Worm (Caenorhabditis elegans): ENCODE measurements around the gene F02H6.3.

F02H6.3 gene

DNA sequence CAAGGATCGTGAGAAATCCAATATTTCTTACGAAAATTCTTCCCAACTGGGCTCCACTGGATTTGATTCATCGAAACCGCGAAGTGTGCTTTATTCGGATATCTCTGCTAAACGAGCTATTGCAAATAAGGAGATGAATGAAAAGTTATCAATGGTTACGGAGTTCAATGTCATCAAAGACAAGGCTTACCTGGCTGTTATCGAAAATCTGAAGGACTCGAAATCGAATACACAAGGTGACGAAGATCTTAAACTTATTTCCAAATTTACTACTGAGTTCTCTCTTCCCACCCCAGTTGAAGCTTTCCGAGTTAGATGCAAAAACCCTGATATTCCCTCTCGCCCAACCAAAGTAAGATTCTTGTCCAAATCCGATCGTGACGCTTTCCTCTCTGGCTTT is 17.0 kb upstream of the F02H6.3 start:
- no peak for TF ChIP-seq efl-1 (optimal IDR thresholded peaks at IDR 0.05)
- TF ChIP-seq efl-1 (GFP tag; optimal IDR thresholded peaks at IDR 0.05 in 1 of 2), result peak in 1 of 2 experiments; percentile 91
- no peak for TF ChIP-seq nhr-11 (tag; optimal IDR thresholded peaks at IDR 0.05)

DNA sequence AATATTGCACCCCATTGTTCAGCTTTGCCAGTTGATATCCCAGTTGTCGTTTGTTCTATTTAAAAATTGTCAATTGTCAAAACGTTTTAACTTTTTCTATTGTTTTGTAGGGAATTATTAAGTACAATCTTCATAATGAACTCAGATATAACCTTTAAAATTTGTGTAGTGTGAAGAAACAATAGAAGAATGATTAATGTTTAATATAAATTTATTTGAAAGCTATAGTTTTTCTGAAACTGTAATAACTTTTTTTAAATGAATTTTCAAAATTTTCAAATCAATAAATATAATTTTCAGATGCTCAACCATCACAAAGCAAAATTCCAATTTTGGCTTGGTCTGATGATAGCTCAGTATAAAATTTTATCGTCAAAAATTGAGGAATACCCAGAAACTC is 11.3 kb upstream of the F02H6.3 start, which contains the start of gene K01G12.22:
Gene K01G12.22 (plus strand): TSS at position 301 of the 400 bp plus-strand sequence.
- no peak for TF ChIP-seq nhr-71 (tag; optimal IDR thresholded peaks at IDR 0.05)
- no peak for TF ChIP-seq rnt-1 (tag; optimal IDR thresholded peaks at IDR 0.05)

DNA sequence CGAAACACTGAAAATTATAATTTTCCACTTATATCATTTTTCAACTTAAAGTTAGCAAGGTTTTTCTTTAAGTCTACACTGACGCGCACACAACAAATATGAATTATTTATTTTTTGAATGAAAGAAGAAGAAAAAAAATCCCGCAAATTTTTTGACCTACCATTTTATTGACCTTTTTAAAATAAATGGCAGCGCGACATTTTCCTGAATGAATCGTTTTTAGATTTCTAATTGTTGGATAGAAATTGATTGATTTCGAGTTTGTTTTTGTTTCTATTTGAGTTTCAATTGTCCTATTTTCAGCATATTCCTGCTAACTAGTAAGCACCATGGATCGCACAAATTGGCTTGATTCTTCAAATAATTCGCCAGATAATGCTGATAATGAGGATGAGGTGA is 10.0 kb upstream of the F02H6.3 start, which contains the start of gene K01G12.3:
Gene K01G12.3 (plus strand): TSS at position 301 of the 400 bp plus-strand sequence.
- TF ChIP-seq ces-1 (GFP tag; optimal IDR thresholded peaks at IDR 0.05) (no peak), isw-1 (GFP tag; IDR thresholded peaks at IDR 0.05) (no peak), C04F5.9 (tag; optimal IDR thresholded peaks at IDR 0.05) (no peak), zag-1 (tag; optimal IDR thresholded peaks at IDR 0.05) (no peak), lin-15B (tag; optimal IDR thresholded peaks at IDR 0.05) (no peak), unc-130 (tag; optimal IDR thresholded peaks at IDR 0.05) (no peak), lin-14 (GFP tag; optimal IDR thresholded peaks at IDR 0.05) (no peak), sox-4 (tag; optimal IDR thresholded peaks at IDR 0.05) (no peak), hpl-2 (GFP tag; optimal IDR thresholded peaks at IDR 0.05) (no peak), lsy-2 (tag; optimal IDR thresholded peaks at IDR 0.05) (no peak), nhr-20 (tag; optimal IDR thresholded peaks at IDR 0.05) (no peak)

DNA sequence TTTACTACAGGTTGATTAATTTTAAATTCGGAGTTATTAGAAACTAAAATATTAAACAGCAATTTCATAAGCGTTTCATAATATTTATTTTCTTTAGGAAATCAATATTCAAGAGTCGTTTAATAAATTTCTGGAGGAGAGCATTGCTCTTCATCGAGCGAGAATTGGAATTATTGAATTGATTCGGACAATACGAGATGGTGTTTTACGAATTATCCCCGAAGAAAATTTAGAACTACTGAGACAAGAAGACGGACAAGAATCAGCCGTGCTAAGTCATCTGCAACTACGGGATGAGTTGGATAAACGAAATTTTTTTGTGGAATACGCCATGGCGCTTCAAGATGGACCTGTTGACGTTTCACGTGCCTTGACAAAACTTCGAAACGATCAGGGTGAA is 8.9 kb upstream of the F02H6.3 start:
- TF ChIP-seq dsc-1 (tag; optimal IDR thresholded peaks at IDR 0.05) (no peak), C34B4.2 (tag; optimal IDR thresholded peaks at IDR 0.05) (no peak), vab-15 (tag; optimal IDR thresholded peaks at IDR 0.05) (no peak), snu-23 (GFP tag; optimal IDR thresholded peaks at IDR 0.05) (no peak), lin-15B (tag; optimal IDR thresholded peaks at IDR 0.05) (no peak), lin-13 (GFP tag; optimal IDR thresholded peaks at IDR 0.05) (no peak)

DNA sequence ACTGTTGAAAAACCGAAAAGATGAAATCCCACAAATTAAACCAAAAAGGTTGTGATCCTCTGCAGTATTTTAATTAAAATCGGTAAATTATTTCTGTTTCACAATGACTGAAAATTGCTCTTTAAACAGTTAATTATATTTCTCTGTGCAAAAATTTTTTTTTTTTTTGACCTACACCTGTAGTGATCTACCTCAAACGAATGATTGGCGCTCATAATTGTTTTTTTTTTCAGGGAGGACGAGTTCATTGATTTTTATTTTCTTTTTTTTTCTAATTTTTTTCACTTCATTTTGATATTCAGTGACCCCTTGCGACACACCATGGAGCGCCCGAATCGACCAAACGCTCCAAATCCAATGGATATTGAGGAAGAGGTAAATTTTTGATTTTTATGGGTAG is 7.1 kb upstream of the F02H6.3 start, which contains the start of gene F02H6.2:
Gene F02H6.2 (plus strand): TSS at position 301 of the 400 bp plus-strand sequence.
- TF ChIP-seq ztf-11 (tag; optimal IDR thresholded peaks at IDR 0.05) (no peak), hlh-17 (GFP tag; optimal IDR thresholded peaks at IDR 0.05; ENCODE audit: borderline replicate concordance) (no peak), unc-30 (tag; optimal IDR thresholded peaks at IDR 0.05) (no peak), ztf-4 (tag; optimal IDR thresholded peaks at IDR 0.05) (no peak), unc-62 (GFP tag; optimal IDR thresholded peaks at IDR 0.05) (no peak), skn-1 (tag; optimal IDR thresholded peaks at IDR 0.05) (no peak)

DNA sequence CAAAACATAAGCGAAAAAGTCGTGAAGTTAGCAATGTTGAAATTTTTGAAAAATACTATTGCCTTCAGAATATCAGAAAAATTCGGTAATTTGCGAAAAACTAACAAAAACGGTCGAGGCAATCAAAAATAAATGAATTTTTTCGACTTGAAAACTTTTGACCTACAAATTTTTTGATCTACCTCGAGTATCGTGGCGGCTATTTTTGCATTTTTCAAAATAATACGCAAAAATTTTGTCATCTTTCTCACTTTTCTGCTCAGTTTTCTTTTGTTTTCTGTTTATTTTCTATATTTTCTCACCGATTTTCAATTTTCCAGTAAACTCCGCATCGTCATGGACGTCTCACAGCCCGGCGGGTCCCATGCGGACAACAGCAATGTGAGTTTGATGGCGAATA is 12.6 kb downstream of the F02H6.3 start:
- TF ChIP-seq efl-1 (optimal IDR thresholded peaks at IDR 0.05) (no peak), efl-1 (GFP tag; optimal IDR thresholded peaks at IDR 0.05 in 1 of 2) (no peak), swsn-7 (tag; optimal IDR thresholded peaks at IDR 0.05) (no peak), egl-13 (tag; optimal IDR thresholded peaks at IDR 0.05) (no peak), nhr-12 (tag; optimal IDR thresholded peaks at IDR 0.05) (no peak), hlh-4 (tag; optimal IDR thresholded peaks at IDR 0.05) (no peak), C16A3.4 (tag; optimal IDR thresholded peaks at IDR 0.05) (no peak), ceh-90 (tag; optimal IDR thresholded peaks at IDR 0.05) (no peak), nhr-85 (tag) (no peak), unc-62 (GFP tag; optimal IDR thresholded peaks at IDR 0.05) (no peak), skn-1 (tag; optimal IDR thresholded peaks at IDR 0.05) (no peak)

Data from whole organism, L1 larva.